Worm (Caenorhabditis elegans) whole organism, young adult: Measurements from ENCODE around the gene cdc-37.

Experiments used
- F39B2.1 ChIP-seq: fragments of 200-800 bp; sonication (Bioruptor generic); IDR thresholded peaks from 2 replicates; pipeline ENCODE4 v1.3.6; 2022; ENCODE audit warnings: missing genetic modification reagents, missing genetic modification characterization, missing compliant biosample characterization
- chd-7 ChIP-seq: sonication (generic microtip); optimal IDR thresholded peaks from 2 replicates; lab custom pipeline; 2016; ENCODE audit warnings: mild to moderate bottlenecking, missing genetic modification characterization, moderate library complexity, missing compliant biosample characterization
- dox-1 ChIP-seq: fragments of 200-800 bp; sonication (Bioruptor generic); IDR thresholded peaks from 2 replicates; pipeline ENCODE4 v1.3.6; 2022; ENCODE audit warnings: missing genetic modification reagents, missing genetic modification characterization, missing compliant biosample characterization
- egrh-3 ChIP-seq: fragments of 200-800 bp; sonication (Bioruptor generic); IDR thresholded peaks from 2 replicates; pipeline ENCODE4 v1.3.6; 2022; ENCODE audit warnings: missing genetic modification reagents, missing genetic modification characterization, missing compliant biosample characterization
- let-526 ChIP-seq: fragments of 200-800 bp; sonication (Bioruptor generic); IDR thresholded peaks from 2 replicates; pipeline ENCODE4 v1.3.6; 2022; ENCODE audit warnings: missing genetic modification reagents, missing genetic modification characterization, missing compliant biosample characterization
- madf-10 ChIP-seq: sonication (generic microtip); optimal IDR thresholded peaks from 2 replicates; lab custom pipeline; 2016; ENCODE audit warnings: mild to moderate bottlenecking, missing genetic modification characterization, missing compliant biosample characterization
- madf-6 ChIP-seq: fragments of 200-800 bp; sonication (Bioruptor generic); IDR thresholded peaks from 2 replicates; pipeline ENCODE4 v1.3.6; 2022; ENCODE audit warnings: missing genetic modification reagents, missing genetic modification characterization, missing compliant biosample characterization
- mes-4 ChIP-seq: sonication (generic microtip); optimal IDR thresholded peaks from 2 replicates; lab custom pipeline; 2016; ENCODE audit warnings: missing genotype, missing genetic modification characterization, missing compliant biosample characterization
- rcor-1 ChIP-seq: fragments of 200-800 bp; sonication (Bioruptor generic); IDR thresholded peaks from 2 replicates; pipeline ENCODE4 v1.3.6; 2022; ENCODE audit warnings: missing genetic modification reagents, missing genetic modification characterization, missing compliant biosample characterization
- snpc-1.3 ChIP-seq: sonication (generic microtip); optimal IDR thresholded peaks from 2 replicates; lab custom pipeline; 2017; ENCODE audit warnings: missing genetic modification characterization, mild to moderate bottlenecking, missing compliant biosample characterization, antibody characterized with exemption, moderate library complexity, missing genotype, missing genetic modification reagents; ENCODE audit not compliant: insufficient read depth
- snpc-4 ChIP-seq, 5 experiments: fragments of 150-350 bp in 1 of 5; sonication (generic microtip) in 4 of 5; optimal IDR thresholded peaks; 2 replicates each; lab custom pipeline; 2014 to 2018; ENCODE audit warnings: missing genetic modification characterization in 5 of 5, missing biosample characterization in 3 of 5, antibody characterized with exemption in 2 of 5, mild to moderate bottlenecking in 2 of 5, missing compliant biosample characterization in 2 of 5, missing genotype in 2 of 5, moderate library complexity in 2 of 5, missing genetic modification reagents in 1 of 5
- unc-62 ChIP-seq: fragments of 150-350 bp; optimal IDR thresholded peaks from 2 replicates; lab custom pipeline; 2014; ENCODE audit warnings: missing biosample characterization, missing genetic modification reagents, missing genetic modification characterization

DNA sequence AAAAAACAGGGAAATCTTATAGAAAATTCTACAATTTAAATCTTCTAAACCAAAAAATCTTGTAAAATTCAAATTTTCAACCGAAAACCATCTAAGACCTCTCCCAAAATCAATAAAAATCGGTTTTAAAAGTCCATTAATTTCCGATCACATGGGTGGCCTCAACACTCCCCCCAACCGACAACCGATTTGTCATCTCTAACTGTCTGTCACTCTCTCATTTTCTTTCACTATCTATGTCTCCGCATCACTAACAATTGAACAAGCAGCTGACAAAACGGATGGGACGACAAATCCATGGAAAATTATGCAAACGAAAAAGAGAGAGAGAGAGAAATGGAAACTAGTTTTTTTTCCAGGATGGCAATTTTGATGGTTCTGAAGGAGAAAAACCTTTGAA is 22.6 kb upstream of the cdc-37 start:
- TF ChIP-seq madf-10 = no peak
- no peak for TF ChIP-seq dox-1 (GFP tag; lab: Robert Waterston, UW)
- TF ChIP-seq egrh-3 = no peak
- TF ChIP-seq snpc-4 (GFP tag; optimal IDR thresholded peaks at IDR 0.05; lab: Kevin White, UChicago) = no peak
- peak in 1 of 4 experiments; percentile 23 for TF ChIP-seq snpc-4 (tag; optimal IDR thresholded peaks at IDR 0.05; lab: Kevin White, UChicago)
- TF ChIP-seq rcor-1 = no peak
- no peak for TF ChIP-seq F39B2.1 (GFP tag; lab: Robert Waterston, UW)
- no peak for TF ChIP-seq snpc-1.3 (tag; lab: Kevin White, UChicago)
- no peak for TF ChIP-seq unc-62 (GFP tag; lab: Kevin White, UChicago)
- TF ChIP-seq madf-6 (GFP tag; lab: Robert Waterston, UW) = no peak
- no peak for TF ChIP-seq mes-4 (tag; lab: Kevin White, UChicago)
- no peak for TF ChIP-seq let-526 (GFP tag; lab: Robert Waterston, UW)
- TF ChIP-seq chd-7 (tag; lab: Kevin White, UChicago) = no peak
